Fruit fly (Drosophila melanogaster) whole organism, prepupa: ENCODE data around the gene CG45544.

Source experiments
- CG10631 ChIP-seq: fragments of 200-800 bp; sonication (Bioruptor generic); optimal IDR thresholded peaks from 2 replicates; lab custom pipeline; 2016; ENCODE audit warnings: missing biosample characterization, missing genetic modification characterization
- CG16779 ChIP-seq: fragments of 200-800 bp; sonication (Bioruptor generic); optimal IDR thresholded peaks from 3 replicates; lab custom pipeline; 2017; ENCODE audit warnings: missing biosample characterization, mild to moderate bottlenecking, missing genetic modification characterization
- CG6276 ChIP-seq: fragments of 200-800 bp; sonication (Bioruptor generic); optimal IDR thresholded peaks from 2 replicates; lab custom pipeline; 2017; ENCODE audit warnings: missing biosample characterization, mild to moderate bottlenecking, missing genetic modification characterization
- CG6854 ChIP-seq: fragments of 200-800 bp; sonication (Bioruptor generic); optimal IDR thresholded peaks from 2 replicates; lab custom pipeline; 2017; ENCODE audit warnings: missing biosample characterization, mild to moderate bottlenecking, missing genetic modification characterization
- CG8319 ChIP-seq: fragments of 200-800 bp; sonication (Bioruptor generic); optimal IDR thresholded peaks from 3 replicates; lab custom pipeline; 2016; ENCODE audit warnings: missing biosample characterization, missing genetic modification characterization
- CG8632 ChIP-seq: fragments of 200-800 bp; sonication (Bioruptor generic); optimal IDR thresholded peaks from 3 replicates; lab custom pipeline; 2016; ENCODE audit warnings: missing biosample characterization, missing genetic modification characterization
- Lpt ChIP-seq: fragments of 200-800 bp; sonication (Bioruptor generic); optimal IDR thresholded peaks from 3 replicates; lab custom pipeline; 2016; ENCODE audit warnings: missing biosample characterization, missing genetic modification characterization
- salr ChIP-seq, 2 experiments: fragments of 200-800 bp; sonication (Bioruptor generic); optimal IDR thresholded peaks; 3 replicates each; lab custom pipeline; 2016 to 2018; ENCODE audit warnings: missing biosample characterization in 2 of 2, missing genetic modification characterization in 2 of 2, mild to moderate bottlenecking in 1 of 2
- svp ChIP-seq: fragments of 200-800 bp; sonication (Bioruptor generic); peaks from one replicate; lab custom pipeline; 2016; ENCODE audit warnings: missing biosample characterization, missing genetic modification characterization
- vri ChIP-seq: fragments of 200-800 bp; sonication (Bioruptor generic); optimal IDR thresholded peaks from 3 replicates; lab custom pipeline; 2016; ENCODE audit warnings: missing biosample characterization, mild to moderate bottlenecking, missing genetic modification characterization

DNA sequence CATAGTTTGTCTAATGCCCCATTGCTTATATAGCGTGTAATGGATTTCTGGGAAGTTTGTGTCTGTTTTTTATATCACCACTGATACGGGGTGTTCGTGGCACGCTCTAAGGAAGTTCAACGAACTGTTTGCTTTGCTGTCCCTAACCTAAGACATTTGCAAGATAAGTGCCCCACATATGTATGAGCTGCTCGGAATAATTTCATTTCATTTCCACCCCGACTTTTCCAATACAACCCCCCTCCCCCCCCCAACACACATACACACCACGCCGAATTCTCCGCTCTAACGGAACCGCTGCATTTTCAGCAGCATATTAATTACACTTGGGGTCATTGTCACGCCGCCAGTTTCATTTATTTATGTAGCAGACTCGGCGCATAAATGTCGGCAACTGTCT, 11.8 kb downstream of the CG45544 start:
- TF ChIP-seq svp (GFP tag; lab: Kevin White, UChicago) (no peak), CG16779 (no peak), CG8632 (GFP tag; lab: Kevin White, UChicago) (no peak), CG6276 (no peak), salr (GFP tag; optimal IDR thresholded peaks at IDR 0.05; lab: Kevin White, UChicago) (no peak), CG6854 (GFP tag; lab: Kevin White, UChicago) (no peak), vri (no peak), CG10631 (GFP tag; lab: Kevin White, UChicago) (no peak), Lpt (GFP tag; lab: Kevin White, UChicago) (no peak), CG8319 (GFP tag; lab: Kevin White, UChicago) (no peak)
